Fruit fly (Drosophila melanogaster): ENCODE data around the gene CG7065.

The CG7065 gene

DNA sequence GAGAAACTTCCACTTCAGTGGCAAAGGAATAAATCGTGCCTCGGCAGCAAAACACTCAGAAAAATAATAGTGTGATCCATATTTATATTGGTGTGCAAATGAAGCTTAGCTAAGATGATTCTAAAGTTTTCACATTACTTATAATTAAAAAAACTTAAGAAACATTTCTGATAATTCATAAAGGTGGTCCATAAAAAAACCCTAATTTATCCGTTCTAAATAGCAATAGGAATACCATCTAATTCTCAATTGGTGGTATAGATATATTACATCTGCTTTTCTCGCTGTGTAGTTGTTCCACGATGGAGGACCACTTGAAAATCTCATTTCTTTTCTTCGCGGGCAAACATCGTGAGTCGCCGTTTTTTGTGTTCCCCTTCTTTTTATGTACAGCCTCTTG is 12.8 kb downstream of the CG7065 start:
- TF ChIP-seq brk (GFP tag; optimal IDR thresholded peaks at IDR 0.05): no peak
- peak; percentile 41 for TF ChIP-seq woc (GFP tag; optimal IDR thresholded peaks at IDR 0.05)
- TF ChIP-seq Sp1 (GFP tag; optimal IDR thresholded peaks at IDR 0.05): peak; percentile 77
- TF ChIP-seq Jra (GFP tag; optimal IDR thresholded peaks at IDR 0.05): no peak
- TF ChIP-seq br (GFP tag; optimal IDR thresholded peaks at IDR 0.05): peak; percentile 57
- no peak for TF ChIP-seq Rel (GFP tag; optimal IDR thresholded peaks at IDR 0.05)
- no peak for TF ChIP-seq Rel (tag; optimal IDR thresholded peaks at IDR 0.05)
- no peak for TF ChIP-seq psq (GFP tag; optimal IDR thresholded peaks at IDR 0.05)
- TF ChIP-seq sv (GFP tag; optimal IDR thresholded peaks at IDR 0.05): peak; percentile 14
- peak; percentile 40 for TF ChIP-seq CG9705 (GFP tag; optimal IDR thresholded peaks at IDR 0.05)
- peak; percentile 64 for TF ChIP-seq ey (GFP tag; optimal IDR thresholded peaks at IDR 0.05)
- TF ChIP-seq Hr78 (GFP tag; optimal IDR thresholded peaks at IDR 0.05): no peak
- peak; percentile 70 for TF ChIP-seq fru (GFP tag; optimal IDR thresholded peaks at IDR 0.05)
- no peak for TF ChIP-seq dl (GFP tag; optimal IDR thresholded peaks at IDR 0.05; ENCODE audit: insufficient read depth in 1 of 2, partially characterized antibody in 2 of 2)
- no peak for TF ChIP-seq CrebA (GFP tag; optimal IDR thresholded peaks at IDR 0.05; ENCODE audit: borderline replicate concordance)
- no peak for TF ChIP-seq N (GFP tag; optimal IDR thresholded peaks at IDR 0.05)
- TF ChIP-seq dmrt93B (GFP tag; optimal IDR thresholded peaks at IDR 0.05): peak; percentile 56
- peak; percentile 57 for TF ChIP-seq rgr (GFP tag; optimal IDR thresholded peaks at IDR 0.05)
- TF ChIP-seq pan (optimal IDR thresholded peaks at IDR 0.05): no peak
- peak; percentile 53 for TF ChIP-seq Hnf4 (GFP tag; optimal IDR thresholded peaks at IDR 0.05)
- TF ChIP-seq foxo (GFP tag; optimal IDR thresholded peaks at IDR 0.05): peak in 1 of 2 experiments; percentile 65
- TF ChIP-seq Hr83 (GFP tag; optimal IDR thresholded peaks at IDR 0.05; ENCODE audit: poor library complexity, severe bottlenecking): no peak
- TF ChIP-seq lola (GFP tag; optimal IDR thresholded peaks at IDR 0.05): no peak
- no peak for TF ChIP-seq GATAd (GFP tag; optimal IDR thresholded peaks at IDR 0.05)
- TF ChIP-seq h (GFP tag; optimal IDR thresholded peaks at IDR 0.05): peak; percentile 67
- TF ChIP-seq Dif (GFP tag; optimal IDR thresholded peaks at IDR 0.05; ENCODE audit: partially characterized antibody): no peak
- no peak for TF ChIP-seq tai (GFP tag; optimal IDR thresholded peaks at IDR 0.05)
- TF ChIP-seq Dfd (GFP tag; optimal IDR thresholded peaks at IDR 0.05): no peak
- no peak for TF ChIP-seq Vsx2 (GFP tag; optimal IDR thresholded peaks at IDR 0.05; ENCODE audit: partially characterized antibody)
- TF ChIP-seq dsf (GFP tag; optimal IDR thresholded peaks at IDR 0.05; ENCODE audit: borderline replicate concordance): peak; percentile 16
- peak; percentile 33 for TF ChIP-seq OdsH (GFP tag; optimal IDR thresholded peaks at IDR 0.05)
- no peak for TF ChIP-seq jim (GFP tag; optimal IDR thresholded peaks at IDR 0.05)
- TF ChIP-seq sage (GFP tag; optimal IDR thresholded peaks at IDR 0.05): peak; percentile 40
- TF ChIP-seq CG32264 (GFP tag; optimal IDR thresholded peaks at IDR 0.05): no peak
- no peak for TF ChIP-seq Mio (GFP tag; optimal IDR thresholded peaks at IDR 0.05)
- TF ChIP-seq Abd-B (GFP tag; optimal IDR thresholded peaks at IDR 0.05): no peak
- no peak for TF ChIP-seq Myc (optimal IDR thresholded peaks at IDR 0.05)
- TF ChIP-seq HLH106 (tag; optimal IDR thresholded peaks at IDR 0.05): peak; percentile 65
- TF ChIP-seq usp (GFP tag; optimal IDR thresholded peaks at IDR 0.05): no peak

DNA sequence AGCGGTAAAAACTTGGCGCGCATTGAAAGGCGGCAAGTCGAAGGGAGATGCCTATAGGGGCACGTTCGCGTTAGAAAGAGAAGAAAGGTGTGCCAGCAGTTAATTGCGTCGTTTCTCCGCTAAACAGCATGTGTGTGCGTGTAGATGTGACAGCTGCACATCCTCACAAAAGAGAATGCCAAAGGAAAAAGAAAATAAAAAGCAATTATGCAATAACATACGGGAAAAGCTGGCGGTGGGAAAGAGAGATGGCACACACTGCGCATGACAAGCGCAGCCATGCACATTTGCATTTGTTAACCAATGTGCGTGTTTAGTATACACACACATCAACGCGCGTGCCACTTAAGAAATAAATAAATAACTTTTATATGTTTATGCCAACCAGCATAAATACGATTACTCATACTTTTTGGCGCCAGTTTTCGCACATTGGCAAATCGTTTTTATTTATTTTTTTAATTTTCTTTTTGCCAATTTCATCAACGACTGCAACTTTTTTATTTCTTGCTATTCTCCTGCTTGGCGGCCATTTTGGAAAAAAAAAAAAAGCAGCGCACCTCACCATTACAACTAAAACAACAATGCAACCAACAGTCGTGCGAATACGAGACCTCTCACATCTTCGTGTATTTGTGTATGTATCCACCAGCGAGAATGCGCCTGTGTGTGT is 13.6 kb downstream of the CG7065 start:
- TF ChIP-seq Hr83 (GFP tag; optimal IDR thresholded peaks at IDR 0.05; ENCODE audit: poor library complexity, severe bottlenecking) (peak; percentile 3), Myc (optimal IDR thresholded peaks at IDR 0.05) (no peak), lola (GFP tag; optimal IDR thresholded peaks at IDR 0.05) (no peak), Rel (GFP tag; optimal IDR thresholded peaks at IDR 0.05) (peak; percentile 34), Rel (tag; optimal IDR thresholded peaks at IDR 0.05) (peak; percentile 32), HLH106 (tag; optimal IDR thresholded peaks at IDR 0.05) (peak; percentile 18), sage (GFP tag; optimal IDR thresholded peaks at IDR 0.05) (peak; percentile 8), psq (GFP tag; optimal IDR thresholded peaks at IDR 0.05) (peak; percentile 67), Dfd (GFP tag; optimal IDR thresholded peaks at IDR 0.05) (no peak), brk (GFP tag; optimal IDR thresholded peaks at IDR 0.05) (peak; percentile 8), Abd-B (GFP tag; optimal IDR thresholded peaks at IDR 0.05) (no peak), br (GFP tag; optimal IDR thresholded peaks at IDR 0.05) (peak; percentile 17), Jra (GFP tag; optimal IDR thresholded peaks at IDR 0.05) (no peak), Sp1 (GFP tag; optimal IDR thresholded peaks at IDR 0.05) (peak; percentile 32), Vsx2 (GFP tag; optimal IDR thresholded peaks at IDR 0.05; ENCODE audit: partially characterized antibody) (no peak), h (GFP tag; optimal IDR thresholded peaks at IDR 0.05) (peak; percentile 23)

Data from whole organism, wandering third instar larva.